Worm (Caenorhabditis elegans) whole organism, L2 larva: ENCODE data around the gene hrpu-2.

Source experiments
- F13H6.1 ChIP-seq: sonication (generic microtip); optimal IDR thresholded peaks from 2 replicates; lab custom pipeline; 2016; ENCODE audit warnings: missing genetic modification characterization, missing compliant biosample characterization
- ZK546.5 ChIP-seq: sonication (generic microtip); optimal IDR thresholded peaks from 2 replicates; lab custom pipeline; 2017; ENCODE audit warnings: missing biosample characterization, missing genetic modification characterization
- alr-1 ChIP-seq: fragments of 150-350 bp; optimal IDR thresholded peaks from 2 replicates; lab custom pipeline; 2014; ENCODE audit warnings: missing biosample characterization, missing genetic modification characterization
- aly-2 ChIP-seq: fragments of 150-350 bp; optimal IDR thresholded peaks from 2 replicates; lab custom pipeline; 2014; ENCODE audit warnings: missing biosample characterization, missing genetic modification characterization
- ama-1 ChIP-seq: fragments of 150-350 bp; optimal IDR thresholded peaks from 2 replicates; lab custom pipeline; 2018; ENCODE audit warnings: inconsistent platforms
- blmp-1 ChIP-seq: sonication (generic microtip); optimal IDR thresholded peaks from 2 replicates; lab custom pipeline; 2017; ENCODE audit warnings: missing genetic modification characterization, mild to moderate bottlenecking, missing compliant biosample characterization, antibody characterized with exemption, moderate library complexity; ENCODE audit not compliant: insufficient read depth
- ceh-16 ChIP-seq: fragments of 150-350 bp; optimal IDR thresholded peaks from 2 replicates; lab custom pipeline; 2014; ENCODE audit warnings: missing biosample characterization, missing genetic modification characterization
- ceh-82 ChIP-seq: fragments of 150-350 bp; optimal IDR thresholded peaks from 2 replicates; lab custom pipeline; 2014; ENCODE audit warnings: missing biosample characterization, missing genetic modification characterization
- crh-2 ChIP-seq: sonication (generic microtip); optimal IDR thresholded peaks from 2 replicates; lab custom pipeline; 2017; ENCODE audit warnings: missing biosample characterization, missing genetic modification characterization
- dmd-4 ChIP-seq: sonication (generic microtip); optimal IDR thresholded peaks from 2 replicates; lab custom pipeline; 2017; ENCODE audit warnings: missing biosample characterization, missing genetic modification characterization
- egl-27 ChIP-seq: sonication (generic microtip); optimal IDR thresholded peaks from 3 replicates; lab custom pipeline; 2017; ENCODE audit warnings: missing biosample characterization, missing genetic modification reagents, missing genetic modification characterization
- elt-1 ChIP-seq: fragments of 150-350 bp; optimal IDR thresholded peaks from 2 replicates; lab custom pipeline; 2014; ENCODE audit warnings: missing biosample characterization, missing genetic modification characterization
- elt-3 ChIP-seq: sonication (generic microtip); optimal IDR thresholded peaks from 2 replicates; lab custom pipeline; 2017; ENCODE audit warnings: missing biosample characterization, missing genetic modification characterization
- gmeb-1 ChIP-seq: fragments of 150-350 bp; optimal IDR thresholded peaks from 2 replicates; lab custom pipeline; 2014; ENCODE audit warnings: missing biosample characterization, missing genetic modification characterization
- lin-11 ChIP-seq: fragments of 150-350 bp; sonication (generic microtip); optimal IDR thresholded peaks from 2 replicates; lab custom pipeline; 2014; ENCODE audit warnings: missing biosample characterization, missing genetic modification characterization, inconsistent platforms, mixed read lengths
- lin-39 ChIP-seq: fragments of 150-350 bp; optimal IDR thresholded peaks from 2 replicates; lab custom pipeline; 2014; ENCODE audit warnings: missing biosample characterization, missing genetic modification reagents, missing genetic modification characterization
- lsy-2 ChIP-seq, 2 experiments: fragments of 150-350 bp in 1 of 2; sonication (generic microtip) in 1 of 2; optimal IDR thresholded peaks; 2 replicates each; lab custom pipeline; 2014 to 2017; ENCODE audit warnings: missing biosample characterization in 2 of 2, missing genetic modification characterization in 2 of 2
- mbf-1 ChIP-seq: sonication (generic microtip); optimal IDR thresholded peaks from 2 replicates; lab custom pipeline; 2017; ENCODE audit warnings: missing biosample characterization, missing genetic modification characterization
- mdl-1 ChIP-seq, 2 experiments: fragments of 150-350 bp in 1 of 2; sonication (generic microtip) in 1 of 2; optimal IDR thresholded peaks; 2 replicates each; lab custom pipeline; 2017; ENCODE audit warnings: missing biosample characterization in 2 of 2, missing genetic modification characterization in 2 of 2
- nhr-10 ChIP-seq: sonication (generic microtip); optimal IDR thresholded peaks from 2 replicates; lab custom pipeline; 2017; ENCODE audit warnings: missing biosample characterization, missing genetic modification characterization
- nhr-12 ChIP-seq: fragments of 150-350 bp; optimal IDR thresholded peaks from 2 replicates; lab custom pipeline; 2014; ENCODE audit warnings: missing biosample characterization, missing genetic modification characterization
- nhr-129 ChIP-seq: fragments of 150-350 bp; optimal IDR thresholded peaks from 2 replicates; lab custom pipeline; 2014; ENCODE audit warnings: missing biosample characterization, missing genetic modification characterization
- nhr-21 ChIP-seq: fragments of 150-350 bp; optimal IDR thresholded peaks from 2 replicates; lab custom pipeline; 2014; ENCODE audit warnings: missing biosample characterization, missing genetic modification characterization
- nhr-23 ChIP-seq: fragments of 150-350 bp; optimal IDR thresholded peaks from 2 replicates; lab custom pipeline; 2014; ENCODE audit warnings: missing biosample characterization, missing genetic modification reagents, missing genetic modification characterization
- nhr-237 ChIP-seq: fragments of 150-350 bp; optimal IDR thresholded peaks from 2 replicates; lab custom pipeline; 2014; ENCODE audit warnings: missing biosample characterization, missing genetic modification characterization
- nhr-6 ChIP-seq: fragments of 150-350 bp; optimal IDR thresholded peaks from 2 replicates; lab custom pipeline; 2014; ENCODE audit warnings: missing biosample characterization, missing genetic modification characterization
- nhr-77 ChIP-seq: fragments of 150-350 bp; optimal IDR thresholded peaks from 2 replicates; lab custom pipeline; 2014; ENCODE audit warnings: missing biosample characterization, missing genetic modification characterization
- sem-4 ChIP-seq: fragments of 150-350 bp; optimal IDR thresholded peaks from 2 replicates; lab custom pipeline; 2014; ENCODE audit warnings: missing biosample characterization, missing genetic modification reagents, missing genetic modification characterization
- sma-3 ChIP-seq: sonication (generic microtip); optimal IDR thresholded peaks from 2 replicates; lab custom pipeline; 2016; ENCODE audit warnings: missing genetic modification reagents, missing genetic modification characterization, missing compliant biosample characterization
- sma-9 ChIP-seq, 2 experiments: fragments of 150-350 bp in 1 of 2; sonication (generic microtip) in 1 of 2; optimal IDR thresholded peaks; 2 replicates each; lab custom pipeline; 2014 to 2016; ENCODE audit warnings: missing genetic modification characterization in 2 of 2, mild to moderate bottlenecking in 1 of 2, missing biosample characterization in 1 of 2, missing compliant biosample characterization in 1 of 2, missing genetic modification reagents in 1 of 2, moderate library complexity in 1 of 2
- snpc-4 ChIP-seq: fragments of 150-350 bp; optimal IDR thresholded peaks from 2 replicates; lab custom pipeline; 2014; ENCODE audit warnings: missing biosample characterization, missing genetic modification characterization
- unc-39 ChIP-seq: fragments of 150-350 bp; optimal IDR thresholded peaks from 2 replicates; lab custom pipeline; 2014; ENCODE audit warnings: missing biosample characterization, missing genetic modification characterization
- unc-55 ChIP-seq: fragments of 150-350 bp; sonication (generic microtip); optimal IDR thresholded peaks from 3 replicates; lab custom pipeline; 2014; ENCODE audit warnings: missing biosample characterization, missing genetic modification reagents, missing genetic modification characterization
- zag-1 ChIP-seq: fragments of 150-350 bp; optimal IDR thresholded peaks from 2 replicates; lab custom pipeline; 2014; ENCODE audit warnings: missing biosample characterization, missing genetic modification characterization
- ztf-1 ChIP-seq: fragments of 200-800 bp; sonication (Bioruptor generic); conservative IDR thresholded peaks from 2 replicates; pipeline ENCODE4 v1.3.6; 2022; ENCODE audit warnings: missing genetic modification characterization, missing compliant biosample characterization
- ztf-11 ChIP-seq: sonication (generic microtip); optimal IDR thresholded peaks from 2 replicates; lab custom pipeline; 2017; ENCODE audit warnings: missing biosample characterization, missing genetic modification characterization
- ztf-4 ChIP-seq: fragments of 150-350 bp; optimal IDR thresholded peaks from 2 replicates; lab custom pipeline; 2014; ENCODE audit warnings: missing biosample characterization, missing genetic modification characterization

Gene hrpu-2

DNA sequence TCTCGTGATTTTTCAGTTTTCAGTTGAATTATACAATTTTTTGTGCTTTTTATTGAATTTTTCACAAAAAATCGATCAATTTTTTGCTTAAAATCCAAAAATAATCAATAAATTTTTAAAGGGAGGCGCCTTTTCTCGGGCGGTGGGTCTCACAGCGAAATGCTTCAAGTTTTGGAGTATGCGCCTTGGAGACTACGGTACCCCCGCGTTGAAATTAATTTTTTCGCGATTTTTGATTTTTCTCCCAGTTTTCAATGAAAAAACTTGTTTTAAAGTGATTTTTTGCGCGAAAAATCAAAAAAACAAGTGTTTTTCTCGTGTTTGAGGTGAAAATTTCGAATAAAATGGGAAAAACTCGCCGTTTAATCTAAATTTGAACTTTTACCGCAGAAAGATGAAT, 45.4 kb downstream of the hrpu-2 start:
- TF ChIP-seq ZK546.5 (tag; lab: Kevin White, UChicago) (no peak), blmp-1 (tag; lab: Kevin White, UChicago) (no peak), lin-39 (tag; lab: Kevin White, UChicago) (no peak), ceh-82 (tag; lab: Kevin White, UChicago) (no peak), zag-1 (tag; lab: Kevin White, UChicago) (no peak), aly-2 (tag; lab: Kevin White, UChicago) (no peak), egl-27 (no peak), elt-3 (tag; lab: Kevin White, UChicago) (no peak), nhr-6 (tag; lab: Kevin White, UChicago) (no peak), alr-1 (no peak), snpc-4 (tag; lab: Kevin White, UChicago) (no peak), unc-39 (tag; lab: Kevin White, UChicago) (no peak), mbf-1 (tag; lab: Kevin White, UChicago) (no peak), lin-11 (no peak), ztf-4 (no peak), elt-1 (tag; lab: Kevin White, UChicago) (no peak), crh-2 (tag; lab: Kevin White, UChicago) (no peak), sma-9 (GFP tag; optimal IDR thresholded peaks at IDR 0.05; lab: Kevin White, UChicago) (no peak), sma-9 (tag; optimal IDR thresholded peaks at IDR 0.05; lab: Kevin White, UChicago) (no peak)

ce11 chrIV:2223685-2224084, 46.0 kb downstream of the hrpu-2 start:
- TF ChIP-seq ztf-4 (no peak), nhr-21 (no peak), blmp-1 (tag; lab: Kevin White, UChicago) (no peak), zag-1 (tag; lab: Kevin White, UChicago) (no peak), dmd-4 (no peak), ZK546.5 (tag; lab: Kevin White, UChicago) (no peak), ztf-11 (tag; lab: Kevin White, UChicago) (no peak)
- TF ChIP-seq, all 48 proteins: peak for 0

ce11 chrIV:2228678-2229077, 51.0 kb downstream of the hrpu-2 start:
- TF ChIP-seq alr-1 (no peak), sem-4 (tag; lab: Kevin White, UChicago) (no peak), lsy-2 (tag; optimal IDR thresholded peaks at IDR 0.05; lab: Kevin White, UChicago) (no peak), nhr-129 (tag; lab: Kevin White, UChicago) (no peak), ztf-11 (tag; lab: Kevin White, UChicago) (no peak), mbf-1 (tag; lab: Kevin White, UChicago) (no peak), snpc-4 (tag; lab: Kevin White, UChicago) (no peak), sma-3 (GFP tag; lab: Kevin White, UChicago) (no peak), ztf-1 (GFP tag; lab: Robert Waterston, UW) (no peak), nhr-21 (no peak), ceh-16 (no peak), ZK546.5 (tag; lab: Kevin White, UChicago) (no peak), zag-1 (tag; lab: Kevin White, UChicago) (no peak), nhr-77 (no peak), nhr-23 (tag; lab: Kevin White, UChicago) (no peak), nhr-237 (no peak), crh-2 (tag; lab: Kevin White, UChicago) (no peak), egl-27 (no peak), gmeb-1 (no peak)

DNA sequence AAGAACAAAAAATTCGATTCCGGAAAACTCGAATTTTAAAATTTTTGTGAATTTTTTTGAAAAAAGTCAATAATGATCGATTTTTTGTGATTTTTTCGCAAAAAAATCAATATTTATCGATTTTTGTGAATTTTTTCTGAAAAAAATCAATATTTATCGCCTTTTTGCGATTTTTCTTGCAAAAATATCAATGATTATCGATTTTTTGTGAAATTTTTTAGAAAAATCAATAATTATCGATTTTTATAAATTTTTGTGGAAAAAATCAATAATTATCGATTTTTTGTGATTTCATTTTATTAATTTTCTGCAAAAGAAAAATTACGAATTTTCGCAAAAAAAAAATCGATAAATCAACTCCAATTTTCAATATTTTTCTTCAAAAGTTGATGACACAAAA, 58.3 kb downstream of the hrpu-2 start:
- TF ChIP-seq mdl-1 (tag; optimal IDR thresholded peaks at IDR 0.05; lab: Kevin White, UChicago) (no peak), crh-2 (tag; lab: Kevin White, UChicago) (no peak), elt-3 (tag; lab: Kevin White, UChicago) (no peak), nhr-12 (tag; lab: Kevin White, UChicago) (no peak), zag-1 (tag; lab: Kevin White, UChicago) (no peak), ztf-1 (GFP tag; lab: Robert Waterston, UW) (no peak), nhr-6 (tag; lab: Kevin White, UChicago) (no peak), lin-39 (tag; lab: Kevin White, UChicago) (no peak), unc-55 (no peak), sma-9 (GFP tag; optimal IDR thresholded peaks at IDR 0.05; lab: Kevin White, UChicago) (no peak), sma-9 (tag; optimal IDR thresholded peaks at IDR 0.05; lab: Kevin White, UChicago) (no peak), alr-1 (no peak), nhr-237 (no peak), ama-1 (lab: Kevin White, UChicago) (no peak), nhr-10 (tag; lab: Kevin White, UChicago) (no peak), F13H6.1 (tag; lab: Kevin White, UChicago) (no peak)
- TF ChIP-seq, all 48 proteins: peak for 0
